Fruit fly (Drosophila melanogaster): ENCODE measurements around the gene Atu.
A peak's percentile ranks its signal among the peaks of the same experiment; 100 is the strongest.

Atu gene

dm6 chr3R:5648569-5649476 lies 35.7 kb downstream of the Atu start, which contains the start of the genes MTA1-like and Sec23:
Gene MTA1-like (minus strand): TSS chr3R:5648738.
Gene Sec23 (plus strand): TSS chr3R:5649065.
- TF ChIP-seq dac (GFP tag; optimal IDR thresholded peaks at IDR 0.05) (no peak), CG6276 (GFP tag; optimal IDR thresholded peaks at IDR 0.05) (no peak), vri (GFP tag; optimal IDR thresholded peaks at IDR 0.05) (peak; percentile 28), CG11762 (GFP tag; optimal IDR thresholded peaks at IDR 0.05; ENCODE audit: insufficient read depth) (peak; percentile 29), Met (GFP tag; optimal IDR thresholded peaks at IDR 0.05) (peak; percentile 44), ss (GFP tag; optimal IDR thresholded peaks at IDR 0.05) (peak; percentile 21 to 28), svp (GFP tag) (peak; percentile 88), CG8319 (GFP tag; optimal IDR thresholded peaks at IDR 0.05) (peak; percentile 34), CG8119 (GFP tag; IDR thresholded peaks at IDR 0.05) (no peak), CG9139 (GFP tag; optimal IDR thresholded peaks at IDR 0.05) (no peak), fd85E (GFP tag; optimal IDR thresholded peaks at IDR 0.05) (no peak), Sox102F (GFP tag; optimal IDR thresholded peaks at IDR 0.05) (peak; percentile 58), Eip75B (GFP tag; optimal IDR thresholded peaks at IDR 0.05) (no peak), Lpt (GFP tag; optimal IDR thresholded peaks at IDR 0.05) (peak; percentile 4), Ets21C (GFP tag; optimal IDR thresholded peaks at IDR 0.05) (peak; percentile 62), CG7368 (GFP tag; optimal IDR thresholded peaks at IDR 0.05) (no peak), CG31627 (GFP tag; optimal IDR thresholded peaks at IDR 0.05) (peak; percentile 65), fd59A (GFP tag; optimal IDR thresholded peaks at IDR 0.05) (peak; percentile 18), CG6854 (GFP tag; optimal IDR thresholded peaks at IDR 0.05) (peak; percentile 12), lz (GFP tag; optimal IDR thresholded peaks at IDR 0.05) (peak; percentile 58), Sox15 (GFP tag; optimal IDR thresholded peaks at IDR 0.05) (peak; percentile 43), CG4318 (GFP tag; optimal IDR thresholded peaks at IDR 0.05) (no peak), fkh (GFP tag; optimal IDR thresholded peaks at IDR 0.05) (peak; percentile 91), acj6 (GFP tag; optimal IDR thresholded peaks at IDR 0.05) (peak; percentile 80), CG34406 (GFP tag; optimal IDR thresholded peaks at IDR 0.05) (peak; percentile 50), Eip93F (GFP tag; optimal IDR thresholded peaks at IDR 0.05) (no peak), CG11902 (GFP tag; optimal IDR thresholded peaks at IDR 0.05) (peak; percentile 49), Hr39 (GFP tag; optimal IDR thresholded peaks at IDR 0.05) (peak; percentile 68), Sox14 (GFP tag; optimal IDR thresholded peaks at IDR 0.05) (no peak), CG16779 (tag; optimal IDR thresholded peaks at IDR 0.05) (no peak), Smox (GFP tag; optimal IDR thresholded peaks at IDR 0.05) (peak; percentile 45), Eip78C (GFP tag) (peak; percentile 57), CG10631 (GFP tag; optimal IDR thresholded peaks at IDR 0.05) (peak; percentile 77), Gug (GFP tag; IDR thresholded peaks at IDR 0.05) (peak; percentile 11; the same call in 1 of the 2 replicates), CG3032 (tag; optimal IDR thresholded peaks at IDR 0.05) (peak; percentile 54), CG11294 (GFP tag; IDR thresholded peaks at IDR 0.05) (0 out of 2 replicates have a peak, but pooled peaks have one; percentile 11), spab (GFP tag; optimal IDR thresholded peaks at IDR 0.05) (no peak), salr (GFP tag; optimal IDR thresholded peaks at IDR 0.05) (peak; percentile 35 to 59), esn (GFP tag; optimal IDR thresholded peaks at IDR 0.05) (peak; percentile 73), CG6808 (GFP tag; optimal IDR thresholded peaks at IDR 0.05) (no peak), CG1621 (tag; optimal IDR thresholded peaks at IDR 0.05) (no peak), OdsH (GFP tag; optimal IDR thresholded peaks at IDR 0.05) (peak; percentile 76), net (GFP tag; optimal IDR thresholded peaks at IDR 0.05) (peak; percentile 34), Hr4 (GFP tag; optimal IDR thresholded peaks at IDR 0.05) (peak; percentile 61), CG15336 (GFP tag; IDR thresholded peaks at IDR 0.05) (no peak), Ets96B (tag; optimal IDR thresholded peaks at IDR 0.05) (peak; percentile 44), CG3919 (GFP tag; optimal IDR thresholded peaks at IDR 0.05) (peak; percentile 49), pdm3 (GFP tag; optimal IDR thresholded peaks at IDR 0.05) (peak; percentile 44), Hr38 (GFP tag; optimal IDR thresholded peaks at IDR 0.05) (no peak), CG10669 (GFP tag; optimal IDR thresholded peaks at IDR 0.05) (peak; percentile 21)
